Worm (Caenorhabditis elegans) whole organism, L1 larva: ENCODE results near the gene W06A7.4.

Experiments used
- ama-1 ChIP-seq: fragments of 150-350 bp; optimal IDR thresholded peaks from 2 replicates; lab custom pipeline; 2014
- ceh-63 ChIP-seq: fragments of 200-800 bp; sonication (Bioruptor generic); optimal IDR thresholded peaks from 2 replicates; lab custom pipeline; 2018; ENCODE audit warnings: mild to moderate bottlenecking, missing genetic modification characterization, missing compliant biosample characterization
- egl-27 ChIP-seq, 2 experiments: fragments of 150-350 bp in 1 of 2; sonication (generic microtip); optimal IDR thresholded peaks; 3 replicates each; lab custom pipeline; 2017 to 2018; ENCODE audit warnings: missing biosample characterization in 2 of 2, missing genetic modification characterization in 2 of 2, missing genetic modification reagents in 2 of 2
- lin-15B ChIP-seq: fragments of 150-350 bp; sonication (generic microtip); optimal IDR thresholded peaks from 3 replicates; lab custom pipeline; 2014; ENCODE audit warnings: missing biosample characterization, missing genetic modification characterization
- lin-35 ChIP-seq, 2 experiments: fragments of 150-350 bp; optimal IDR thresholded peaks; 2 replicates each; lab custom pipeline; 2014; ENCODE audit warnings: missing biosample characterization in 2 of 2, missing genetic modification characterization in 2 of 2, missing genetic modification reagents in 2 of 2
- lir-3 ChIP-seq: sonication (generic microtip); optimal IDR thresholded peaks from 2 replicates; lab custom pipeline; 2016; ENCODE audit warnings: mild to moderate bottlenecking, missing genetic modification characterization, moderate library complexity, missing compliant biosample characterization; ENCODE audit not compliant: poor library complexity
- nhr-237 ChIP-seq: fragments of 150-350 bp; optimal IDR thresholded peaks from 2 replicates; lab custom pipeline; 2014; ENCODE audit warnings: missing biosample characterization, missing genetic modification characterization
- sox-4 ChIP-seq: sonication (generic microtip); optimal IDR thresholded peaks from 2 replicates; lab custom pipeline; 2016; ENCODE audit warnings: missing genetic modification characterization, missing compliant biosample characterization
- unc-62 ChIP-seq: fragments of 150-350 bp; optimal IDR thresholded peaks from 2 replicates; lab custom pipeline; 2014; ENCODE audit warnings: missing biosample characterization, missing genetic modification reagents, missing genetic modification characterization
- ztf-11 ChIP-seq, 2 experiments: sonication (generic microtip); optimal IDR thresholded peaks; 2 replicates each; lab custom pipeline; 2016 to 2017; ENCODE audit warnings: missing genetic modification characterization in 2 of 2, missing biosample characterization in 1 of 2, missing compliant biosample characterization in 1 of 2

- TF ChIP-seq sox-4 (tag; lab: Kevin White, UChicago), result no peak
- TF ChIP-seq lir-3 (tag; lab: Kevin White, UChicago), result no peak
- no peak for TF ChIP-seq unc-62 (GFP tag; lab: Kevin White, UChicago)
- TF ChIP-seq nhr-237 (tag; lab: Kevin White, UChicago), result no peak
- TF ChIP-seq ztf-11 (tag; optimal IDR thresholded peaks at IDR 0.05; lab: Kevin White, UChicago), result no peak
- TF ChIP-seq ama-1 (lab: Kevin White, UChicago), result no peak
- TF ChIP-seq lin-35 (GFP tag; optimal IDR thresholded peaks at IDR 0.05; lab: Kevin White, UChicago), result no peak
- TF ChIP-seq egl-27 (tag; optimal IDR thresholded peaks at IDR 0.05; lab: Kevin White, UChicago), result no peak
- TF ChIP-seq lin-15B, result no peak
- TF ChIP-seq ceh-63, result no peak
Measured at ce11 chrV:14871365-14871764, 47.1 kb downstream of the W06A7.4 start, which contains the start of gene ZC412.3.
